Worm (Caenorhabditis elegans): ENCODE results near the gene srh-78.

DNA sequence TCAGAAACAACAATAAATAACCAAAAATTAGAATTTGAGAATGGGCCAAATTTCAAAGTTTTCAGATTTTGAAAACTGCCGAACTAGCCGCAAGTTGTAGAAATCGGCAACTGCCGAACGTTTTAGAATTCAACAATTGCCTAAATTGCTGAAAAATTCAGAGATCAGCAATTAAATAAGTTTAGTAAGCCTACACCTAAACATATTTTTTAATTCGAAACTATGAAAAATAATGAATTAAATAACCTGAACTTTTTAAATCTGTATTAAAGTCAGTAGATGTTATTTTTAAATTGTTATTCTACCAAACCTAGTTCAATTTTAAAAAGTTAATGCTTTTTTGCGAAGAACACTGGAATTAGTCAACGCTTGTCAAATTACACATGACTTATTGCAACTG, 41.8 kb downstream of the srh-78 start, which contains the start of gene nhr-204:
- no peak for TF ChIP-seq T22C8.4 (GFP tag; IDR thresholded peaks at IDR 0.05)
- TF ChIP-seq klf-2 (GFP tag; conservative IDR thresholded peaks at IDR 0.05), result no peak
- TF ChIP-seq flt-1 (GFP tag; IDR thresholded peaks at IDR 0.05), result no peak
- TF ChIP-seq ref-1 (GFP tag; conservative IDR thresholded peaks at IDR 0.05), result no peak
- no peak for TF ChIP-seq cog-1 (tag; optimal IDR thresholded peaks at IDR 0.05)
- TF ChIP-seq tab-1 (GFP tag; IDR thresholded peaks at IDR 0.05), result no peak
- TF ChIP-seq med-1 (GFP tag; optimal IDR thresholded peaks at IDR 0.05; ENCODE audit: insufficient read depth), result no peak
